Fruit fly (Drosophila melanogaster): ENCODE results near the gene CG34299.
A peak's percentile ranks its signal among the peaks of the same experiment; 100 is the strongest.

Gene CG34299

DNA sequence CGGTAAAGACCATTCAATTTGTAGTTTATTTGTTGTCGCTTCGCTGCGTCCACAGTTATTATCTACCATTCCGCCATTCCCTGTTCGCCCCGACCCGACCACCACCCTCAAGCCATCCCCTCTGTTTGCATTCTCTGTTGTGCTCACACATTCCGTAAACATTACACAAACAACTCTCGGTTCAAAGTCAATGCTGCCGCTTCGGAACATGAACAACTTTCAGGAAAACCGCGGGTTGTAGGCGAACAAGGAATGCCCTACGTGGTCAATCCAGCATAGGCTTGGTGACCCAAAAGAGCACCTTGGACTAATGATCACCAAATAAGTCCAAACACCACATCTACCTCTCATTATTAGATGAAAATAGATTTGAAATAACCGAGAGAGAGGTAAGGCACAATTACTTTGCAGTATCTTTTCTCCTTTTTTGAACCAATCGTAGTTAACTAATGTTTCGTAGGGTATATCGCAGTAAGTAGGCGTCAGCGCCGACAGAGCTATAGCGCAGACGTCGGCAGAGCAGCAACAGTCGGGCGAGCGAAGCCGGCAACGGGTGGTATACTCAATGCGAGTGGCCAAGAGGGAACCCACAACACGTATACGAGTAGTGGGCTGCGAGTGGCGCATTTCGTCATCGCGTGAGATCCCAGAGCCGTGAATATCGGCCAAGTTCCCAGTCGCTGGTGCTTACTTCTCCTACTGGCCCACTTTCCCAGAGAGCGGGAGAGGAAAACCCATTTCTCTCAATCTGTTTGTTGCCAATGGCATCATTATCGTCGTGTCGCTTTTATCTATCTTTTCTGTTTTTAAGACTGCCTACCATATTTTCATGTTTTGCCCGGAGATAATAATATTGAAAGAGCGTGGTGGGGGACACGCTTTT, 46.0 kb upstream of the CG34299 start (continued):
- peak; percentile 93 for TF ChIP-seq CG12942 (GFP tag; optimal IDR thresholded peaks at IDR 0.05)
- TF ChIP-seq lmd (GFP tag; IDR thresholded peaks at IDR 0.05) = peak; percentile 96
- TF ChIP-seq Dip3 (GFP tag; optimal IDR thresholded peaks at IDR 0.05) = peak; percentile 98
- TF ChIP-seq CG3407 (GFP tag; optimal IDR thresholded peaks at IDR 0.05) = peak; percentile 88
- peak; percentile 93 for TF ChIP-seq Xbp1 (GFP tag; optimal IDR thresholded peaks at IDR 0.05)
- TF ChIP-seq grn (GFP tag; optimal IDR thresholded peaks at IDR 0.05) = peak; percentile 78
- TF ChIP-seq CG10543 (GFP tag; optimal IDR thresholded peaks at IDR 0.05) = peak; percentile 92
- TF ChIP-seq ken (GFP tag; IDR thresholded peaks at IDR 0.05) = peak; percentile 91
- peak; percentile 96 for TF ChIP-seq Blimp-1 (GFP tag; optimal IDR thresholded peaks at IDR 0.05)
- peak; percentile 84 for TF ChIP-seq CG9437 (GFP tag; optimal IDR thresholded peaks at IDR 0.05)
- TF ChIP-seq MBD-R2 (GFP tag; IDR thresholded peaks at IDR 0.05) = peak; percentile 91
- TF ChIP-seq sna (GFP tag; IDR thresholded peaks at IDR 0.05; ENCODE audit: partially characterized antibody) = 0 out of 2 replicates have a peak, but pooled peaks have one; percentile 23
- TF ChIP-seq CHES-1-like (GFP tag; optimal IDR thresholded peaks at IDR 0.05) = peak; percentile 96
- TF ChIP-seq zfh1 (GFP tag; IDR thresholded peaks at IDR 0.05) = peak; percentile 88
- peak; percentile 90; the same call in 2 of the 3 replicates for TF ChIP-seq C15 (GFP tag; IDR thresholded peaks at IDR 0.05)
- TF ChIP-seq CG17186 (GFP tag; optimal IDR thresholded peaks at IDR 0.05) = peak; percentile 89
- TF ChIP-seq CG13287 (GFP tag; IDR thresholded peaks at IDR 0.05; ENCODE audit: partially characterized antibody) = peak; percentile 21; the same call in 1 of the 2 replicates
- peak; percentile 82 for TF ChIP-seq CG12299 (tag; optimal IDR thresholded peaks at IDR 0.05)
- peak; percentile 62 for TF ChIP-seq Kr (GFP tag; optimal IDR thresholded peaks at IDR 0.05)
- TF ChIP-seq lab (GFP tag; optimal IDR thresholded peaks at IDR 0.05) = peak; percentile 98
- TF ChIP-seq Spps (tag; optimal IDR thresholded peaks at IDR 0.05) = peak; percentile 80
- TF ChIP-seq mam (GFP tag; optimal IDR thresholded peaks at IDR 0.05) = peak; percentile 98
- peak; percentile 98; the same call in 2 of the 3 replicates for TF ChIP-seq CG2199 (GFP tag; IDR thresholded peaks at IDR 0.05)
- TF ChIP-seq CG13775 (GFP tag; optimal IDR thresholded peaks at IDR 0.05) = peak; percentile 85
- peak; percentile 97 for TF ChIP-seq CG8924 (tag; optimal IDR thresholded peaks at IDR 0.05)
- peak; percentile 80 for TF ChIP-seq ci (GFP tag; IDR thresholded peaks at IDR 0.05)
- TF ChIP-seq lov (optimal IDR thresholded peaks at IDR 0.05) = no peak
- TF ChIP-seq lov (GFP tag; IDR thresholded peaks at IDR 0.05) = 0 out of 3 replicates have a peak, but pooled peaks have one; percentile 3
- peak; percentile 78 for TF ChIP-seq CrebB (tag; optimal IDR thresholded peaks at IDR 0.05)
- peak; percentile 97 for TF ChIP-seq CG10979 (tag; optimal IDR thresholded peaks at IDR 0.05)
- peak; percentile 95 for TF ChIP-seq Asciz (GFP tag; optimal IDR thresholded peaks at IDR 0.05)
- TF ChIP-seq NC2α (GFP tag; optimal IDR thresholded peaks at IDR 0.05) = peak; percentile 90
- TF ChIP-seq pita (GFP tag; optimal IDR thresholded peaks at IDR 0.05) = no peak
- TF ChIP-seq chinmo (GFP tag; IDR thresholded peaks at IDR 0.05; ENCODE audit: partially characterized antibody) = peak; percentile 94
- peak; percentile 86 for TF ChIP-seq CG10366 (GFP tag; IDR thresholded peaks at IDR 0.05)
- TF ChIP-seq jigr1 (GFP tag; IDR thresholded peaks at IDR 0.05) = peak; percentile 92
- peak; percentile 95 for TF ChIP-seq Lim3 (GFP tag; IDR thresholded peaks at IDR 0.05)
- peak; percentile 96 for TF ChIP-seq lilli (GFP tag; optimal IDR thresholded peaks at IDR 0.05)
- TF ChIP-seq Lpt (GFP tag; optimal IDR thresholded peaks at IDR 0.05) = no peak
- TF ChIP-seq CG8388 (GFP tag; optimal IDR thresholded peaks at IDR 0.05) = peak; percentile 88
- TF ChIP-seq dmrt99B (tag; optimal IDR thresholded peaks at IDR 0.05) = peak; percentile 97
- TF ChIP-seq gsb (GFP tag; IDR thresholded peaks at IDR 0.05) = peak; percentile 85
- peak; percentile 98 for TF ChIP-seq Fer1 (GFP tag; optimal IDR thresholded peaks at IDR 0.05)
- peak; percentile 95 for TF ChIP-seq Ptx1 (GFP tag; IDR thresholded peaks at IDR 0.05)
- peak; percentile 89 for TF ChIP-seq en (GFP tag; optimal IDR thresholded peaks at IDR 0.05)
- peak; percentile 52; the same call in 1 of the 2 replicates for TF ChIP-seq chm (GFP tag; IDR thresholded peaks at IDR 0.05)
- peak; percentile 84 for TF ChIP-seq CG16815 (GFP tag; optimal IDR thresholded peaks at IDR 0.05)
- TF ChIP-seq Hmr (GFP tag; optimal IDR thresholded peaks at IDR 0.05) = peak; percentile 96

Measured in whole organism, embryonic.